Worm (Caenorhabditis elegans) whole organism, L2 larva: ENCODE data around the gene srw-122.
"Not testable (repeated sequence)": the region's sequence is repeated elsewhere in the genome, so short reads cannot be mapped to it uniquely, and the experiment has no call there.

Experiments
- C34F6.9 ChIP-seq: fragments of 150-350 bp; optimal IDR thresholded peaks from 2 replicates; lab custom pipeline; 2014; ENCODE audit warnings: missing biosample characterization, missing genetic modification characterization
- F13H6.1 ChIP-seq: sonication (generic microtip); optimal IDR thresholded peaks from 2 replicates; lab custom pipeline; 2016; ENCODE audit warnings: missing genetic modification characterization, missing compliant biosample characterization
- R02D3.7 ChIP-seq: fragments of 150-350 bp; optimal IDR thresholded peaks from 2 replicates; lab custom pipeline; 2014; ENCODE audit warnings: missing biosample characterization, missing genetic modification characterization
- Y55F3AM.14 ChIP-seq: fragments of 200-800 bp; sonication (Bioruptor generic); optimal IDR thresholded peaks from 2 replicates; lab custom pipeline; 2018; ENCODE audit warnings: mild to moderate bottlenecking, missing genetic modification characterization, missing compliant biosample characterization
- alr-1 ChIP-seq: fragments of 150-350 bp; optimal IDR thresholded peaks from 2 replicates; lab custom pipeline; 2014; ENCODE audit warnings: missing biosample characterization, missing genetic modification characterization
- aly-2 ChIP-seq: fragments of 150-350 bp; optimal IDR thresholded peaks from 2 replicates; lab custom pipeline; 2014; ENCODE audit warnings: missing biosample characterization, missing genetic modification characterization
- blmp-1 ChIP-seq: sonication (generic microtip); optimal IDR thresholded peaks from 2 replicates; lab custom pipeline; 2017; ENCODE audit warnings: missing genetic modification characterization, mild to moderate bottlenecking, missing compliant biosample characterization, antibody characterized with exemption, moderate library complexity; ENCODE audit not compliant: insufficient read depth
- ceh-16 ChIP-seq: fragments of 150-350 bp; optimal IDR thresholded peaks from 2 replicates; lab custom pipeline; 2014; ENCODE audit warnings: missing biosample characterization, missing genetic modification characterization
- ceh-82 ChIP-seq: fragments of 150-350 bp; optimal IDR thresholded peaks from 2 replicates; lab custom pipeline; 2014; ENCODE audit warnings: missing biosample characterization, missing genetic modification characterization
- crh-2 ChIP-seq: sonication (generic microtip); optimal IDR thresholded peaks from 2 replicates; lab custom pipeline; 2017; ENCODE audit warnings: missing biosample characterization, missing genetic modification characterization
- egl-27 ChIP-seq: sonication (generic microtip); optimal IDR thresholded peaks from 3 replicates; lab custom pipeline; 2017; ENCODE audit warnings: missing biosample characterization, missing genetic modification reagents, missing genetic modification characterization
- elt-1 ChIP-seq: fragments of 150-350 bp; optimal IDR thresholded peaks from 2 replicates; lab custom pipeline; 2014; ENCODE audit warnings: missing biosample characterization, missing genetic modification characterization
- elt-3 ChIP-seq: sonication (generic microtip); optimal IDR thresholded peaks from 2 replicates; lab custom pipeline; 2017; ENCODE audit warnings: missing biosample characterization, missing genetic modification characterization
- fos-1 ChIP-seq: fragments of 150-350 bp; optimal IDR thresholded peaks from 2 replicates; lab custom pipeline; 2014; ENCODE audit warnings: missing biosample characterization, missing genetic modification characterization
- gmeb-1 ChIP-seq: fragments of 150-350 bp; optimal IDR thresholded peaks from 2 replicates; lab custom pipeline; 2014; ENCODE audit warnings: missing biosample characterization, missing genetic modification characterization
- lin-39 ChIP-seq: fragments of 150-350 bp; optimal IDR thresholded peaks from 2 replicates; lab custom pipeline; 2014; ENCODE audit warnings: missing biosample characterization, missing genetic modification reagents, missing genetic modification characterization
- lsy-2 ChIP-seq, 2 experiments: fragments of 150-350 bp in 1 of 2; sonication (generic microtip) in 1 of 2; optimal IDR thresholded peaks; 2 replicates each; lab custom pipeline; 2014 to 2017; ENCODE audit warnings: missing biosample characterization in 2 of 2, missing genetic modification characterization in 2 of 2
- mab-5 ChIP-seq: fragments of 150-350 bp; optimal IDR thresholded peaks from 2 replicates; lab custom pipeline; 2014; ENCODE audit warnings: missing biosample characterization, missing genetic modification characterization
- nhr-10 ChIP-seq: sonication (generic microtip); optimal IDR thresholded peaks from 2 replicates; lab custom pipeline; 2017; ENCODE audit warnings: missing biosample characterization, missing genetic modification characterization
- nhr-21 ChIP-seq: fragments of 150-350 bp; optimal IDR thresholded peaks from 2 replicates; lab custom pipeline; 2014; ENCODE audit warnings: missing biosample characterization, missing genetic modification characterization
- nhr-23 ChIP-seq: fragments of 150-350 bp; optimal IDR thresholded peaks from 2 replicates; lab custom pipeline; 2014; ENCODE audit warnings: missing biosample characterization, missing genetic modification reagents, missing genetic modification characterization
- nhr-237 ChIP-seq: fragments of 150-350 bp; optimal IDR thresholded peaks from 2 replicates; lab custom pipeline; 2014; ENCODE audit warnings: missing biosample characterization, missing genetic modification characterization
- nhr-6 ChIP-seq: fragments of 150-350 bp; optimal IDR thresholded peaks from 2 replicates; lab custom pipeline; 2014; ENCODE audit warnings: missing biosample characterization, missing genetic modification characterization
- sem-4 ChIP-seq: fragments of 150-350 bp; optimal IDR thresholded peaks from 2 replicates; lab custom pipeline; 2014; ENCODE audit warnings: missing biosample characterization, missing genetic modification reagents, missing genetic modification characterization
- skn-1 ChIP-seq: sonication (generic microtip); optimal IDR thresholded peaks from 2 replicates; lab custom pipeline; 2017; ENCODE audit warnings: missing biosample characterization, missing genetic modification characterization
- sma-9 ChIP-seq, 2 experiments: fragments of 150-350 bp in 1 of 2; sonication (generic microtip) in 1 of 2; optimal IDR thresholded peaks; 2 replicates each; lab custom pipeline; 2014 to 2016; ENCODE audit warnings: missing genetic modification characterization in 2 of 2, mild to moderate bottlenecking in 1 of 2, missing biosample characterization in 1 of 2, missing compliant biosample characterization in 1 of 2, missing genetic modification reagents in 1 of 2, moderate library complexity in 1 of 2
- unc-39 ChIP-seq: fragments of 150-350 bp; optimal IDR thresholded peaks from 2 replicates; lab custom pipeline; 2014; ENCODE audit warnings: missing biosample characterization, missing genetic modification characterization
- unc-55 ChIP-seq: fragments of 150-350 bp; sonication (generic microtip); optimal IDR thresholded peaks from 3 replicates; lab custom pipeline; 2014; ENCODE audit warnings: missing biosample characterization, missing genetic modification reagents, missing genetic modification characterization
- unc-62 ChIP-seq: fragments of 150-350 bp; optimal IDR thresholded peaks from 2 replicates; lab custom pipeline; 2014; ENCODE audit warnings: missing biosample characterization, missing genetic modification reagents, missing genetic modification characterization
- zag-1 ChIP-seq: fragments of 150-350 bp; optimal IDR thresholded peaks from 2 replicates; lab custom pipeline; 2014; ENCODE audit warnings: missing biosample characterization, missing genetic modification characterization
- ztf-4 ChIP-seq: fragments of 150-350 bp; optimal IDR thresholded peaks from 2 replicates; lab custom pipeline; 2014; ENCODE audit warnings: missing biosample characterization, missing genetic modification characterization

Gene srw-122

DNA sequence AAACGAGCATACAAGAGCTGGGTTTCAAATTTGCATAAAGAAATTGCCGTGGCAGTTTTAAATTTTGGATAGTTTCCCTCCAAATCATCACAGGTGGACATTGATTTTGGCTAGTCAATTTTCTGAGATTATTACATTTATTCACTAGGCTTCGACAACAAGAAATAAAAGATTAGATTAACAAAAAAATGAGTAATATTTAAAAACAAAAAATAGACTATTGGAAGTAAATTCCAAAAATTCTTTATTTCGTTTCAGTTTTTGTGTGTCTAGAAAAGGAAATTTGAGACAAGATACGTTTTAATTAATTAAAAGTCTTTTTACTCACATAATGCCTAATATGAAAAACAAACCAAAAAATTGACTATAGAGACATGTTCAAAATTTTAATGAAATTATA lies 6.2 kb upstream of the srw-122 start, which contains the start of gene srw-142:
TSS of gene srw-142 (minus strand) at position 101 of the 400 bp plus-strand sequence.
- no peak for TF ChIP-seq nhr-10 (tag; lab: Kevin White, UChicago)
- no peak for TF ChIP-seq lin-39 (tag; lab: Kevin White, UChicago)
- TF ChIP-seq crh-2 (tag; lab: Kevin White, UChicago): no peak
- no peak for TF ChIP-seq alr-1 (tag; lab: Kevin White, UChicago)
- TF ChIP-seq ceh-82 (tag; lab: Kevin White, UChicago): no peak
- TF ChIP-seq elt-1 (tag; lab: Kevin White, UChicago): no peak
- no peak for TF ChIP-seq Y55F3AM.14 (GFP tag; lab: Kevin White, UChicago)
- TF ChIP-seq sem-4 (tag; lab: Kevin White, UChicago): no peak
- no peak for TF ChIP-seq ztf-4 (tag; lab: Kevin White, UChicago)
- no peak for TF ChIP-seq unc-62 (GFP tag; lab: Kevin White, UChicago)
- no peak for TF ChIP-seq fos-1 (tag; lab: Kevin White, UChicago)
- no peak for TF ChIP-seq nhr-6 (tag; lab: Kevin White, UChicago)
- no peak for TF ChIP-seq nhr-237 (tag; lab: Kevin White, UChicago)
- no peak for TF ChIP-seq F13H6.1 (tag; lab: Kevin White, UChicago)

DNA sequence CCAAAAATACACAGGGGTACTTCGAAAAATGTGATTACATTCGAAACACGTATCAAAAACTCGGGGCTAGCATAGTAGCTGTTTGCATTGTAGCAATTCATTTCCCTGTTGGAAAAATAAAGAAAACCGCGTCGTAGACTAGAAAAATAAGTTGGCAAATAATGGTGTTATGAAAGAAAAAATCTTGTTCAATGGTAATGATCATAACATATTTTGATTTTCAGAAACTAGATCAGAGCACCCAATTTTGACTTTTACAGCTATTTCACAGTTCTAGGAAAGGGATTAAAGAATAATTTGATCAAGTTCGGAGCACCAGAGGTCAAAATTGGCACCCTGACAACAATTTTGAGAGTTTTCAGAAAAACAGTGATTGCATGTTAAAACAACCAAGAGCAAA lies 3.3 kb upstream of the srw-122 start, which contains the start of gene srh-248:
TSS of gene srh-248 (minus strand) at position 101 of the 400 bp plus-strand sequence.
- TF ChIP-seq egl-27, zag-1, crh-2 (tag; lab: Kevin White, UChicago): not testable (repeated sequence)

DNA sequence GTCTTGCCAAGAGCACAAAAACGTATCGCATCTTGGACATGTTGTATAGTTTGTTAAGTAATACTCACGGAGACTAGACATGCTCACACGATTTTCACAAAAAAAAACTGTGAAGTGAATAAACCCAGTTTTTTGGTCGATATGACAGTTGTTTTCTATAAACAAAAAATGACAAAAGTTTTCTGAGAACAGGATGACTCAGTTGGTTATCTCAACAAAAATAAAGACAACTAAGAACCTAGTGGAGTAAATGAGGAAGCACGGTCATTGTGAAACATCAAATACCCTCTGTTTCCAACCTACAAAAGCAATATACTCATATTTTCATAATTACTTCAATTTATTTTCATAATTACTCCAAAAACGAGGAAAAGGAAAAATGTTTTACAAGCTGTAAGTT lies 6.4 kb downstream of the srw-122 start, which contains the start of gene srh-87:
TSS of gene srh-87 (minus strand) at position 101 of the 400 bp plus-strand sequence.
- TF ChIP-seq lsy-2 (tag; optimal IDR thresholded peaks at IDR 0.05; lab: Kevin White, UChicago) (no peak), ceh-16 (tag; lab: Kevin White, UChicago) (no peak), elt-1 (tag; lab: Kevin White, UChicago) (no peak), crh-2 (tag; lab: Kevin White, UChicago) (no peak), nhr-21 (no peak), gmeb-1 (tag; lab: Kevin White, UChicago) (no peak), nhr-6 (tag; lab: Kevin White, UChicago) (no peak), nhr-10 (tag; lab: Kevin White, UChicago) (no peak), elt-3 (tag; lab: Kevin White, UChicago) (no peak), mab-5 (tag; lab: Kevin White, UChicago) (no peak), aly-2 (no peak), unc-62 (GFP tag; lab: Kevin White, UChicago) (no peak), R02D3.7 (no peak), sem-4 (tag; lab: Kevin White, UChicago) (no peak), unc-39 (tag; lab: Kevin White, UChicago) (no peak), nhr-23 (tag; lab: Kevin White, UChicago) (no peak)
- TF ChIP-seq, all 48 proteins: peak for 0

DNA sequence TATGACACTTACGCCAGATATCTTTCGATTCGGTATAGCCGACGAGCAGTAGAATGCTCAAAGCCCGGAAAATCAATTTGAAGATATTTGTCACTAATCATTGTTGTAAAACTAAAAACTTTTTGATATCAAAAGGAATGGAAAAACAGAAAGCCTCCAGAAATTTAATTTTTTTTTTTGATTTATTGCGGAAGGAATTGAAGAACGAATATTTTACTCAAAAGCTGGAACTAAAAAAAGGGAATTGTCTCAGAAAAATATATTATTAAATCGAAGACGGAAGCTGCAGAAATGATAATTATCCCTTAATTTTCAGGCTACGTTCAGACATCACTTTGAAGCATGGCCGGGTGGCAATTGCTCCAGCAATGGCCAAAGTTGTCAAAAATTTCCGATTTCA lies 8.1 kb downstream of the srw-122 start, which contains the start of gene srw-137:
TSS of gene srw-137 (minus strand) at position 101 of the 400 bp plus-strand sequence.
- TF ChIP-seq skn-1 (tag; lab: Kevin White, UChicago) (no peak), blmp-1 (tag; lab: Kevin White, UChicago) (no peak), unc-55 (GFP tag; lab: Kevin White, UChicago) (no peak), ceh-16 (tag; lab: Kevin White, UChicago) (no peak)

- no peak for TF ChIP-seq C34F6.9 (tag; lab: Kevin White, UChicago)
- TF ChIP-seq nhr-6 (tag; lab: Kevin White, UChicago): no peak
- TF ChIP-seq mab-5 (tag; lab: Kevin White, UChicago): no peak
- no peak for TF ChIP-seq sma-9 (GFP tag; optimal IDR thresholded peaks at IDR 0.05; lab: Kevin White, UChicago)
- no peak for TF ChIP-seq sma-9 (tag; optimal IDR thresholded peaks at IDR 0.05; lab: Kevin White, UChicago)
- no peak for TF ChIP-seq nhr-23 (tag; lab: Kevin White, UChicago)
Observed at ce11 chrV:2942247-2942646, 9.8 kb downstream of the srw-122 start.
